Worm (Caenorhabditis elegans): ENCODE results near the gene flp-12.

DNA sequence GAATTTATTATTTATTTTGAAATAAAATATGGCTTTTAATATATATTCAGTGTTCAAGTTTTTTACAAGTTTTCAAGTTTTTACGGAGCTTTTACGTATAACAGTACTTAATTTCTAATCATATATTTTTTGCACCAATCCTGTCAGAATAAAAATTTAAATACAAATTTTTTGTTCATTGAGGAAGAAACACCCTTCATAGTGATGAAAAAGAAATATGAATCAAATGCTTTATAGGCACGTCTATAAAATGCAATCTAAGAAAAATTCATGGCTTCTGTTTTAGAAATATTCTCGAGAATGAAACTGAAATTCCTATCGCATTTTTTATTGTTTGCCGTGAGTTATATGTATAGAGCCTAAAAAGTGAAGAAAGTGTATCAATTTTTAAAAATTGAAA, 5.5 kb downstream of the flp-12 start, which contains the start of gene C05E11.2:
- TF ChIP-seq ceh-28 (tag; optimal IDR thresholded peaks at IDR 0.05) = no peak
- no peak for TF ChIP-seq ztf-11 (tag; optimal IDR thresholded peaks at IDR 0.05)
- TF ChIP-seq daf-12 (tag; optimal IDR thresholded peaks at IDR 0.05) = no peak
- TF ChIP-seq ztf-4 (tag; optimal IDR thresholded peaks at IDR 0.05) = no peak
- TF ChIP-seq elt-3 (tag; optimal IDR thresholded peaks at IDR 0.05) = no peak
- TF ChIP-seq nhr-77 (tag; optimal IDR thresholded peaks at IDR 0.05) = no peak
- TF ChIP-seq fos-1 (tag; optimal IDR thresholded peaks at IDR 0.05) = no peak
- no peak for TF ChIP-seq ceh-82 (tag; optimal IDR thresholded peaks at IDR 0.05)
- TF ChIP-seq zag-1 (tag; optimal IDR thresholded peaks at IDR 0.05) = no peak

Measured in whole organism, L3 larva.